Worm (Caenorhabditis elegans) whole organism, late embryonic: ENCODE measurements around the gene C06E4.6.
"Not testable (repeated sequence)": the region's sequence is repeated elsewhere in the genome, so short reads cannot be mapped to it uniquely, and the experiment has no call there.

Experiments
- C38D4.7 ChIP-seq: fragments of 200-800 bp; sonication (Bioruptor generic); optimal IDR thresholded peaks from 2 replicates; lab custom pipeline; 2018; ENCODE audit warnings: mild to moderate bottlenecking, missing genetic modification characterization, moderate library complexity, missing compliant biosample characterization
- K02D7.2 ChIP-seq: sonication (generic microtip); optimal IDR thresholded peaks from 2 replicates; lab custom pipeline; 2017; ENCODE audit warnings: mild to moderate bottlenecking, missing genetic modification characterization, missing compliant biosample characterization
- K09A11.1 ChIP-seq: sonication (generic microtip); optimal IDR thresholded peaks from 2 replicates; lab custom pipeline; 2017; ENCODE audit warnings: antibody characterized with exemption, mild to moderate bottlenecking, missing genetic modification characterization, missing compliant biosample characterization; ENCODE audit not compliant: insufficient read depth
- T23F11.4 ChIP-seq: fragments of 200-800 bp; sonication (Bioruptor generic); optimal IDR thresholded peaks from 2 replicates; lab custom pipeline; 2018; ENCODE audit warnings: mild to moderate bottlenecking, missing genetic modification characterization, missing compliant biosample characterization
- ahr-1 ChIP-seq: sonication (generic microtip); optimal IDR thresholded peaks from 2 replicates; lab custom pipeline; 2016; ENCODE audit warnings: missing genetic modification characterization, missing compliant biosample characterization
- ceh-14 ChIP-seq: sonication (generic microtip); optimal IDR thresholded peaks from 2 replicates; lab custom pipeline; 2016; ENCODE audit warnings: missing genotype, missing genetic modification characterization, missing compliant biosample characterization
- ceh-19 ChIP-seq: fragments of 200-800 bp; sonication (Bioruptor generic); optimal IDR thresholded peaks from 2 replicates; lab custom pipeline; 2018; ENCODE audit warnings: mild to moderate bottlenecking, missing genetic modification characterization, missing compliant biosample characterization
- ceh-34 ChIP-seq: sonication (generic microtip); optimal IDR thresholded peaks from 2 replicates; lab custom pipeline; 2016; ENCODE audit warnings: mild to moderate bottlenecking, missing genetic modification characterization, missing compliant biosample characterization
- ceh-45 ChIP-seq: fragments of 200-800 bp; sonication (Bioruptor generic); IDR thresholded peaks from 2 replicates; pipeline ENCODE4 v1.3.6; 2022; ENCODE audit warnings: missing genetic modification reagents, missing genetic modification characterization, missing compliant biosample characterization
- ceh-48 ChIP-seq: sonication (generic microtip); optimal IDR thresholded peaks from 2 replicates; lab custom pipeline; 2016; ENCODE audit warnings: missing genetic modification characterization, inconsistent platforms, missing compliant biosample characterization
- ceh-6 ChIP-seq: fragments of 200-800 bp; sonication (Bioruptor generic); optimal IDR thresholded peaks from 2 replicates; lab custom pipeline; 2018; ENCODE audit warnings: mild to moderate bottlenecking, missing genetic modification characterization, missing compliant biosample characterization
- dve-1 ChIP-seq: sonication (generic microtip); optimal IDR thresholded peaks from 2 replicates; lab custom pipeline; 2017; ENCODE audit warnings: antibody characterized with exemption, mild to moderate bottlenecking, missing genetic modification characterization, missing compliant biosample characterization
- fkh-10 ChIP-seq: fragments of 150-350 bp; optimal IDR thresholded peaks from 2 replicates; lab custom pipeline; 2014; ENCODE audit warnings: missing biosample characterization, missing genetic modification reagents, missing genetic modification characterization
- hlh-13 ChIP-seq: fragments of 200-800 bp; sonication (Bioruptor generic); optimal IDR thresholded peaks from 2 replicates; lab custom pipeline; 2018; ENCODE audit warnings: mild to moderate bottlenecking, missing genetic modification characterization, missing compliant biosample characterization
- hlh-30 ChIP-seq: sonication (generic microtip); optimal IDR thresholded peaks from 2 replicates; lab custom pipeline; 2017; ENCODE audit warnings: antibody characterized with exemption, missing genetic modification characterization, missing compliant biosample characterization; ENCODE audit not compliant: insufficient read depth
- hlh-6 ChIP-seq: sonication (generic microtip); optimal IDR thresholded peaks from 2 replicates; lab custom pipeline; 2016; ENCODE audit warnings: missing genotype, missing genetic modification characterization, missing compliant biosample characterization
- hlh-8 ChIP-seq: sonication (generic microtip); optimal IDR thresholded peaks from 2 replicates; lab custom pipeline; 2016; ENCODE audit warnings: missing genotype, missing genetic modification characterization, missing compliant biosample characterization
- lim-6 ChIP-seq: sonication (generic microtip); optimal IDR thresholded peaks from 2 replicates; lab custom pipeline; 2016; ENCODE audit warnings: missing genetic modification characterization, missing compliant biosample characterization
- lin-11 ChIP-seq: fragments of 200-800 bp; sonication (Bioruptor generic); optimal IDR thresholded peaks from 2 replicates; lab custom pipeline; 2018; ENCODE audit warnings: mild to moderate bottlenecking, missing genetic modification characterization, missing compliant biosample characterization
- nhr-11 ChIP-seq: fragments of 150-350 bp; optimal IDR thresholded peaks from 2 replicates; lab custom pipeline; 2014; ENCODE audit warnings: missing biosample characterization, missing genetic modification characterization
- nhr-232 ChIP-seq: sonication (generic microtip); optimal IDR thresholded peaks from 2 replicates; lab custom pipeline; 2016; ENCODE audit warnings: missing genetic modification characterization, missing compliant biosample characterization
- odd-2 ChIP-seq: sonication (generic microtip); optimal IDR thresholded peaks from 2 replicates; lab custom pipeline; 2017; ENCODE audit warnings: antibody characterized with exemption, mild to moderate bottlenecking, missing genetic modification characterization, missing compliant biosample characterization
- pag-3 ChIP-seq: sonication (generic microtip); optimal IDR thresholded peaks from 2 replicates; lab custom pipeline; 2016; ENCODE audit warnings: missing compliant biosample characterization, missing genetic modification characterization, borderline replicate concordance
- pat-9 ChIP-seq: fragments of 200-800 bp; sonication (Bioruptor generic); optimal IDR thresholded peaks from 2 replicates; lab custom pipeline; 2018; ENCODE audit warnings: mild to moderate bottlenecking, missing genetic modification characterization, moderate library complexity, missing compliant biosample characterization
- pax-1 ChIP-seq: fragments of 150-350 bp; optimal IDR thresholded peaks from 2 replicates; lab custom pipeline; 2014; ENCODE audit warnings: missing biosample characterization, missing genetic modification characterization
- pqm-1 ChIP-seq: sonication (generic microtip); optimal IDR thresholded peaks from 2 replicates; lab custom pipeline; 2016; ENCODE audit warnings: missing genetic modification characterization, missing compliant biosample characterization
- pros-1 ChIP-seq: fragments of 150-350 bp; optimal IDR thresholded peaks from 2 replicates; lab custom pipeline; 2014; ENCODE audit warnings: missing biosample characterization, missing genetic modification reagents, missing genetic modification characterization
- rnt-1 ChIP-seq: sonication (generic microtip); optimal IDR thresholded peaks from 2 replicates; lab custom pipeline; 2016; ENCODE audit warnings: missing genetic modification characterization, missing compliant biosample characterization
- syd-9 ChIP-seq: sonication (generic microtip); optimal IDR thresholded peaks from 2 replicates; lab custom pipeline; 2016; ENCODE audit warnings: mild to moderate bottlenecking, missing genetic modification characterization, moderate library complexity, missing compliant biosample characterization
- unc-3 ChIP-seq, 2 experiments: fragments of 200-800 bp in 1 of 2; sonication (Bioruptor generic) in 1 of 2; sonication (generic microtip) in 1 of 2; conservative IDR thresholded peaks in 1 of 2; optimal IDR thresholded peaks in 1 of 2; 2 replicates each; pipeline versions ENCODE4 v1.3.6 to Lab custom; 2016 to 2022; ENCODE audit warnings: missing compliant biosample characterization in 2 of 2, missing genetic modification characterization in 2 of 2, missing genetic modification reagents in 1 of 2
- unc-42 ChIP-seq: sonication (generic microtip); optimal IDR thresholded peaks from 2 replicates; lab custom pipeline; 2016; ENCODE audit warnings: missing genotype, missing genetic modification characterization, missing compliant biosample characterization
- unc-55 ChIP-seq: sonication (generic microtip); optimal IDR thresholded peaks from 2 replicates; lab custom pipeline; 2017; ENCODE audit warnings: missing biosample characterization, missing genetic modification reagents, missing genetic modification characterization
- unc-86 ChIP-seq: sonication (generic microtip); optimal IDR thresholded peaks from 2 replicates; lab custom pipeline; 2016; ENCODE audit warnings: missing genetic modification characterization, missing compliant biosample characterization
- ztf-16 ChIP-seq: sonication (generic microtip); optimal IDR thresholded peaks from 2 replicates; lab custom pipeline; 2017; ENCODE audit warnings: missing genetic modification characterization, missing compliant biosample characterization

The C06E4.6 gene

ce11 chrIV:7274969-7275548 is 17.0 kb upstream of the C06E4.6 start:
- TF ChIP-seq pag-3 (tag; lab: Kevin White, UChicago) (no peak), unc-42 (tag; lab: Kevin White, UChicago) (peak; percentile 57), hlh-8 (tag; lab: Kevin White, UChicago) (no peak), dve-1 (tag; lab: Kevin White, UChicago) (no peak)
- TF ChIP-seq, all 69 proteins: peak for 1

DNA sequence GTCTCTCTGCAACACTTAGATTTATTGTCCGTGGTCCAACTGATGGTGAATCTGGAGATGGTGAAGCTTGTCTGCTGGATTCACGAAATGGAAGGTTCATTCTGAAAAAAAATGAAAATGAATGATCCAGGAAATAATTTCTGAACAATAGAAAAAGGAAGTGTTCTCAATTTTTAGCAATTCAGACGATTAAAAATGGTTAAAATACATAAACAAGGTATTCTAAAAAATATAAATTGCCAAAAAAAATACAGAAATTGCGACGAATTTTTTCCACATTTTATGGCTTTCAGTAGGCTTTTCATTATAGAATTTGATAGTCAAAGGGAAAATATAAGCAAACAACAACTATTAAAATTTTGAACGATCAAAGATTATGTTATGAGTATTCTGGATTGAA is 5.0 kb upstream of the C06E4.6 start, which contains the start of gene glb-2:
glb-2 (minus strand) TSS at position 101 of the 400 bp plus-strand sequence.
- TF ChIP-seq unc-42 (tag; lab: Kevin White, UChicago) (no peak), hlh-30 (tag; lab: Kevin White, UChicago) (no peak), unc-3 (GFP tag; conservative IDR thresholded peaks at IDR 0.05; lab: Robert Waterston, UW) (no peak), unc-3 (tag; optimal IDR thresholded peaks at IDR 0.05; lab: Kevin White, UChicago) (no peak), ceh-6 (GFP tag; lab: Kevin White, UChicago) (no peak), C38D4.7 (GFP tag; lab: Kevin White, UChicago) (no peak), unc-55 (GFP tag; lab: Kevin White, UChicago) (no peak), ceh-45 (GFP tag; lab: Robert Waterston, UW) (no peak), syd-9 (tag; lab: Kevin White, UChicago) (no peak)
- TF ChIP-seq, all 69 proteins: peak for 0

- TF ChIP-seq K02D7.2 (tag; lab: Kevin White, UChicago): no peak
- TF ChIP-seq pat-9: no peak
- no peak for TF ChIP-seq lin-11 (tag; lab: Kevin White, UChicago)
- no peak for TF ChIP-seq hlh-6
- TF ChIP-seq T23F11.4 (GFP tag; lab: Kevin White, UChicago): no peak
- TF ChIP-seq dve-1 (tag; lab: Kevin White, UChicago): no peak
- TF ChIP-seq rnt-1 (tag; lab: Kevin White, UChicago): no peak
- TF ChIP-seq ceh-14: no peak
- TF ChIP-seq pros-1 (tag; lab: Kevin White, UChicago): no peak
- no peak for TF ChIP-seq unc-55 (GFP tag; lab: Kevin White, UChicago)
- TF ChIP-seq odd-2 (tag; lab: Kevin White, UChicago): no peak
- no peak for TF ChIP-seq syd-9 (tag; lab: Kevin White, UChicago)
- no peak for TF ChIP-seq pax-1 (tag; lab: Kevin White, UChicago)
- no peak for TF ChIP-seq ceh-19 (GFP tag; lab: Kevin White, UChicago)
Measured at ce11 chrIV:7260587-7260986, 2.5 kb upstream of the C06E4.6 start, which contains the start of gene C06E4.3. Gene C06E4.3 (plus strand): TSS chrIV:7260875.

DNA sequence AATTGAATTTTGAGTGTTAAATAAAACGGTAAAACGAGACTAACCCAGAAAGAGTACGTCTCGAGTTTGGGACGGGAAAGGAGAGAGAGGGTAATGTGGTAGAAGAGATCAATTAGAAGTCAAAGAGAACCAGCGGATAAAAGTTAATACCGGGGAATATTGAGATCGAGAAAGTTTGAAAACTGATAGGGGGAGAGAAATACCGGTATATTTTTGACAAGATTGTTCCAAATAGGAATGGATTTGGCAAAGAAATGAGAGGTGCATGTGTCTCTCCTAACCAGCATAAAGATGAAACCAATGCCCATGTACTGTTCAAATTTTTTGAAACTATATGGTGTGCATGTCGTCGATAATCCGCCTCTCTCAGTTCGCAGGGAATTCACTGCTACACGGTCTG is 3.4 kb downstream of the C06E4.6 start, which contains the start of gene C06E4.5:
C06E4.5 (plus strand) TSS at position 301 of the 400 bp plus-strand sequence.
- TF ChIP-seq ceh-34, lin-11, nhr-232 (tag; lab: Kevin White, UChicago): not testable (repeated sequence)

DNA sequence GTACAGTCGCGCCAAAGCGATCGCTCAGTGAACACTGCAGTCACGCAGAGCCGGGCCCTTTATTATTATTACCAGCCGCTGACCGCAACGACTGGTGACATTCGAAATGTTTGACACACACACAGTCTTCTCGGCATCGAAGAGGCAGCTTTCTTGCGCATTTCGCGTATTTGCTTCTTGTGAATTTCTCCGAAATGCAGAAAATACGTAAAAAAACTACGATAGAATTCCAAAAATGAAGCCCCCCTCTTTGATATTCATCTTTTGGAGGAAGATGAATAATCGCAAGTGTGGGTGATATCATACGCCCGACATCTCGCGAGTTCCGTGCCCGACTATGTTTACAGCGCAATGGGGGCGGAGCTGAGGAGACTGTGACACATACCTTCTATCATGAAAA is 4.8 kb downstream of the C06E4.6 start:
- TF ChIP-seq hlh-13 (GFP tag; lab: Kevin White, UChicago) (no peak), ceh-48 (tag; lab: Kevin White, UChicago) (no peak), pax-1 (tag; lab: Kevin White, UChicago) (no peak), ceh-45 (GFP tag; lab: Robert Waterston, UW) (no peak), unc-42 (tag; lab: Kevin White, UChicago) (no peak), K09A11.1 (no peak), ztf-16 (tag; lab: Kevin White, UChicago) (no peak), ceh-6 (GFP tag; lab: Kevin White, UChicago) (no peak), unc-86 (tag; lab: Kevin White, UChicago) (no peak), fkh-10 (GFP tag; lab: Kevin White, UChicago) (no peak), nhr-11 (tag; lab: Kevin White, UChicago) (no peak), lim-6 (no peak), pqm-1 (tag; lab: Kevin White, UChicago) (no peak), C38D4.7 (GFP tag; lab: Kevin White, UChicago) (no peak), ahr-1 (tag; lab: Kevin White, UChicago) (no peak)
- TF ChIP-seq, all 69 proteins: peak for 0
